Worm (Caenorhabditis elegans): ENCODE data around the gene Y26G10.4.

Gene Y26G10.4

DNA sequence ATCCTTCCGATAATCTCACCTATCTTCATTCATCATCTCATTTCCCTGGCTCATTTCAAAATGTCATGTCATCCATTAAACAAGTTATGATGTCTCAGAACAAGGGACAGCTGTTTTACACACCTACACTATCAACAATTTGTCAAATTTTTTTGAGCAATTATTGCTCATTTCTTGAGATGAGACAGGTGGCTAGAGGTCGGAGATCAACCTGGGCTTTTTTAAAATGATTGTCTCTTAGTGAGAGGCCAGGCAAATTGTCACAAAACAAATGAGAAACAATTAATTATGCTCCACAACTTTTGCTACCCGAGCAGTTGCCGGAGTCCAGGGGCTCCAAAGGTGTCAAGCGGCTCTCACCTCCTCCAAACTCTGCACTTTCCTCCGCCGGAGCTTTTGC, 29.8 kb upstream of the Y26G10.4 start:
- TF ChIP-seq ceh-16 (tag; optimal IDR thresholded peaks at IDR 0.05) = no peak
- no peak for TF ChIP-seq elt-1 (tag; optimal IDR thresholded peaks at IDR 0.05)
- TF ChIP-seq gmeb-1 (tag; optimal IDR thresholded peaks at IDR 0.05) = no peak
- peak; percentile 23 for TF ChIP-seq sma-9 (GFP tag; optimal IDR thresholded peaks at IDR 0.05)
- no peak for TF ChIP-seq sma-9 (tag; optimal IDR thresholded peaks at IDR 0.05)
- TF ChIP-seq nhr-129 (tag; optimal IDR thresholded peaks at IDR 0.05) = peak; percentile 8
- peak; percentile 37 for TF ChIP-seq mab-5 (tag; optimal IDR thresholded peaks at IDR 0.05)

DNA sequence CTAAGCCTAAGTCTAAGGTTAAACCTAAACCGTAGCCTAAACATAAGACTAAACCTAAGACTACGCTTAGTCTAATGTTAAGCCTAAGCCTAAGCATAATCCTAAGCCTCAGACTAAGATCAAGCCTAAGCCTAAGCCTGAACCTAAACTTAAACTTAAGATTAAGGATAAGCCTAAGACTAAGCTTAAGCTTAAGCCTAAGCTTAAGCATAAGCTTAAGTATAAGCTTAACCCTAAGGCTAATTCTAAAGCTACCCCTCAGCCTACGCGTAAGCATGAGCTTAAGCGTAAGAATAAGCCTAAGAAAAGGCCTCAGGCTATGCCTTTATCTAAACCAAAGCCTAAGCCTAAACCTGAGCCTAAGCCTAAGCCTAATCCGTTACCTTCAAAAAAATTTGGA, 29.3 kb upstream of the Y26G10.4 start:
- TF ChIP-seq F13H6.1 (tag; optimal IDR thresholded peaks at IDR 0.05) = no peak
- no peak for TF ChIP-seq nhr-21 (tag; optimal IDR thresholded peaks at IDR 0.05)
- TF ChIP-seq ZK546.5 (tag; optimal IDR thresholded peaks at IDR 0.05) = no peak
- TF ChIP-seq C34F6.9 (tag; optimal IDR thresholded peaks at IDR 0.05) = no peak
- TF ChIP-seq ztf-4 (tag; optimal IDR thresholded peaks at IDR 0.05) = no peak
- TF ChIP-seq elt-1 (tag; optimal IDR thresholded peaks at IDR 0.05) = no peak
- no peak for TF ChIP-seq crh-2 (tag; optimal IDR thresholded peaks at IDR 0.05)

DNA sequence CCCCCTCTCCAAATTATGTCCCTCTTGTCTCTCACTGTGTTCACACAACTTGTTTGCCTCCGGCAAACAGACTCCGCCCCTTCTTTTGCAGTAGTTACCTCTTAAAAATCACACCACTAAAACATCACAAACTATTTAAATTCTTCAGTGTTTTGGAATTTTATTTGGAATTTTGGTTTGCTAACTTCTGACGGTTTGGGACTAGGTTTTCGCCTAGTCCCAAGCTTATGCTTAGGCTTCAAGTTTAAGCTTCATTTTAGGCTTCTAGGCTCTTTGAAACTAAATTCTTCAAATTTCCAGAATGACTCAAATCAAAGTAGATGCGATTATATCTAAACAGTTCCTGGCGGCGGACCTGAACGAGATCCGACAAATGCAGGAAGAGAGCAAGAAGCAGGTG, 25.7 kb upstream of the Y26G10.4 start, which contains the start of gene fat-5:
TSS of gene fat-5 (plus strand) at position 301 of the 400 bp plus-strand sequence.
- TF ChIP-seq nhr-12 (tag; optimal IDR thresholded peaks at IDR 0.05) (no peak), ztf-4 (tag; optimal IDR thresholded peaks at IDR 0.05) (no peak), ZK546.5 (tag; optimal IDR thresholded peaks at IDR 0.05) (no peak), unc-62 (GFP tag; optimal IDR thresholded peaks at IDR 0.05) (no peak), dmd-4 (tag; optimal IDR thresholded peaks at IDR 0.05) (no peak), skn-1 (tag; optimal IDR thresholded peaks at IDR 0.05) (no peak)

DNA sequence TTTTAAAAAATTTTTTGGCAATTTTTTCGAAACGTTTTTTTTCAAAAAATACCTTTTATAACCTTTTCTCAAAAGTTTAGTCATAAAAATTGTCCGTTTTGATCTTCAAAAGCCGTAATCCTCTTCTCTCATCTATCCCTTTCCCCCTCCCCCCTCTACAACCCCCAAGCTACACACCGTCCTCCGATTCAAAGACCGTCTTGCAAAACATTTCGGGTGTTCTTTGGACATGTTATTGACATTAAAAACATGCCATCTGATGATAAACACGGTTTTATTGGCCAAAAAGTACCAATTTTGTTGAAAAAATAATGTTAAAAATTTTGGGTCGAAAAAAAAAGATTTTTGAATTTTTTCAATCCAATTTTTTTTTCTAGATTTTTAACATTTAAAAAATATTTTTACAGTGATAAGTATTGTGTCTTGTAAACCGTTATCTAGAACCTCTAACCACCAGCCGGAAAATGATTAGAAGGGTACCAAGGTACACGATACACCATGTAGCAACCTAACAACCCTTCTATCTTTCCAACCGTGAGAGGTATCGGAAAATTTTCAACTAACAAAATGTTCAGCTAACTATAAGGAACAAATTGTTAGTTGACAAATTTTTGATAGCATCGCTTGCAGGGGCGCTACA, 24.3 kb upstream of the Y26G10.4 start:
- no peak for TF ChIP-seq nhr-12 (tag; optimal IDR thresholded peaks at IDR 0.05)
- no peak for TF ChIP-seq sem-4 (tag; optimal IDR thresholded peaks at IDR 0.05)
- no peak for TF ChIP-seq zag-1 (tag; optimal IDR thresholded peaks at IDR 0.05)
- TF ChIP-seq blmp-1 (tag; optimal IDR thresholded peaks at IDR 0.05; ENCODE audit: insufficient read depth) = no peak
- TF ChIP-seq fos-1 (tag; optimal IDR thresholded peaks at IDR 0.05) = no peak
- TF ChIP-seq mbf-1 (tag; optimal IDR thresholded peaks at IDR 0.05) = no peak
- TF ChIP-seq unc-39 (tag; optimal IDR thresholded peaks at IDR 0.05) = no peak
- no peak for TF ChIP-seq nhr-10 (tag; optimal IDR thresholded peaks at IDR 0.05)
- TF ChIP-seq egl-27 (tag; optimal IDR thresholded peaks at IDR 0.05) = no peak
- TF ChIP-seq nhr-77 (tag; optimal IDR thresholded peaks at IDR 0.05) = no peak
- no peak for TF ChIP-seq unc-62 (GFP tag; optimal IDR thresholded peaks at IDR 0.05)
- TF ChIP-seq aly-2 (tag; optimal IDR thresholded peaks at IDR 0.05) = no peak
- no peak for TF ChIP-seq lsy-2 (tag; optimal IDR thresholded peaks at IDR 0.05)
- no peak for TF ChIP-seq dmd-4 (tag; optimal IDR thresholded peaks at IDR 0.05)
- TF ChIP-seq gmeb-1 (tag; optimal IDR thresholded peaks at IDR 0.05) = no peak
- no peak for TF ChIP-seq nhr-11 (tag; optimal IDR thresholded peaks at IDR 0.05)
- no peak for TF ChIP-seq unc-55 (GFP tag; optimal IDR thresholded peaks at IDR 0.05)

DNA sequence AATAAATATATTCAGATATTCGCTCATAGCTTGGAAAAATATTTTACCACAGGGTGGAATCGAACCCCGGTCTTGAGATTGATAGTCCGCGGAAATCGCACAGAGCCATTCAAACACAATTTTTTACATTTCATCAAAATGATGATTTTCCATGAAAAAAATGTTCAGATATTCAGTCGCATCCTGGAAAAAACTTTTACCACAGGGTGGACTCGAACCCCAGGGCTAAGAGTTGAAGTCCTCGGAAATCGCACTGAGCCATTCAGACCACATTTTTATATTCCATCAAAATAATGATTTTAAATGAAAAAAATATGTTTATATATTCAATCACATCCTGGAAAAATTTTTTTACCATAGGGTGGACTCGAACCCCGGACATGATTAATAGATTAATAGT, 23.6 kb upstream of the Y26G10.4 start:
- no peak for TF ChIP-seq nhr-129 (tag; optimal IDR thresholded peaks at IDR 0.05)
- TF ChIP-seq peb-1 (tag; optimal IDR thresholded peaks at IDR 0.05) = no peak
- no peak for TF ChIP-seq ama-1 (optimal IDR thresholded peaks at IDR 0.05)
- no peak for TF ChIP-seq nhr-11 (tag; optimal IDR thresholded peaks at IDR 0.05)
- TF ChIP-seq nhr-12 (tag; optimal IDR thresholded peaks at IDR 0.05) = no peak
- TF ChIP-seq aly-2 (tag; optimal IDR thresholded peaks at IDR 0.05) = no peak
- TF ChIP-seq unc-62 (GFP tag; optimal IDR thresholded peaks at IDR 0.05) = no peak
- TF ChIP-seq crh-2 (tag; optimal IDR thresholded peaks at IDR 0.05) = no peak
- TF ChIP-seq lin-39 (tag; optimal IDR thresholded peaks at IDR 0.05) = no peak
- no peak for TF ChIP-seq ZK546.5 (tag; optimal IDR thresholded peaks at IDR 0.05)
- TF ChIP-seq Y55F3AM.14 (GFP tag; optimal IDR thresholded peaks at IDR 0.05) = no peak
- TF ChIP-seq elt-3 (tag; optimal IDR thresholded peaks at IDR 0.05) = no peak
- no peak for TF ChIP-seq lin-11 (tag; optimal IDR thresholded peaks at IDR 0.05)
- TF ChIP-seq sma-3 (GFP tag; optimal IDR thresholded peaks at IDR 0.05) = no peak
- no peak for TF ChIP-seq R02D3.7 (tag; optimal IDR thresholded peaks at IDR 0.05)
- TF ChIP-seq elt-1 (tag; optimal IDR thresholded peaks at IDR 0.05) = no peak
- TF ChIP-seq mdl-1 (tag; optimal IDR thresholded peaks at IDR 0.05) = no peak
- TF ChIP-seq blmp-1 (tag; optimal IDR thresholded peaks at IDR 0.05; ENCODE audit: insufficient read depth) = no peak
- TF ChIP-seq C34F6.9 (tag; optimal IDR thresholded peaks at IDR 0.05) = no peak
